Worm (Caenorhabditis elegans): ENCODE data around the gene C50F7.9.

DNA sequence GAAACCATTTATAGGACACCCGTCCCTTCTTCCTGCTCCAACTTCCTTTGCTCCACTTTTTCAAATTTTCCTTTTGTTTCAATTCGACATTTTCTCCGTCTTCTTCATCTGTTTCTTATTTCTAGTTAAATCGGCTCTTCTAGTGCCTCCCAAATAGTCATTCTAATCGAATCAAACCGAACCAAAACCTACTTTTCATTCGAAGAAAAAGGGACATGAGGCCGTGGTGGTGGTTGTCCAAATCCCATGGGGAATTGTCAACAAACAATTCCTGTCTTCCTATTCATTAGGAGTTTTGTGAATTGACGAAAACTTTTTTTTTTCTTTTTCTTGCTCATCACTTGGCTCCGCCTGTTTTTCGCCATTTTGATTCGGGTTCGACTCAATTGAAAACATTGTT lies 4.8 kb upstream of the C50F7.9 start:
- TF ChIP-seq ama-1 (optimal IDR thresholded peaks at IDR 0.05) = no peak
- no peak for TF ChIP-seq pes-1 (GFP tag; IDR thresholded peaks at IDR 0.05)
- no peak for TF ChIP-seq tbx-37 (GFP tag; conservative IDR thresholded peaks at IDR 0.05)
- TF ChIP-seq sea-1 (GFP tag; conservative IDR thresholded peaks at IDR 0.05) = no peak
- no peak for TF ChIP-seq ceh-13 (GFP tag; optimal IDR thresholded peaks at IDR 0.05)
- TF ChIP-seq flt-1 (GFP tag; IDR thresholded peaks at IDR 0.05) = no peak
- no peak for TF ChIP-seq B0310.2 (tag; optimal IDR thresholded peaks at IDR 0.05)
- no peak for TF ChIP-seq ceh-36 (tag; optimal IDR thresholded peaks at IDR 0.05)
- TF ChIP-seq tbx-11 (GFP tag; IDR thresholded peaks at IDR 0.05) = no peak
- TF ChIP-seq F13C5.2 (tag; optimal IDR thresholded peaks at IDR 0.05) = no peak
- no peak for TF ChIP-seq hnd-1 (tag; optimal IDR thresholded peaks at IDR 0.05)
- no peak for TF ChIP-seq scrt-1 (GFP tag; IDR thresholded peaks at IDR 0.05)
- no peak for TF ChIP-seq aly-1 (tag; optimal IDR thresholded peaks at IDR 0.05)

All from whole organism, early embryonic.